Fruit fly (Drosophila melanogaster) whole organism, adult: ENCODE data around the gene CG42811.
A peak's percentile ranks its signal among the peaks of the same experiment; 100 is the strongest.

ENCODE experiments used
- CG11617 ChIP-seq: fragments of 200-800 bp; sonication (Bioruptor generic); optimal IDR thresholded peaks from 2 replicates; lab custom pipeline; 2017; ENCODE audit warnings: mild to moderate bottlenecking, missing biosample characterization, missing genetic modification reagents, missing genetic modification characterization
- CG12768 ChIP-seq: fragments of 200-800 bp; sonication (Bioruptor generic); optimal IDR thresholded peaks from 2 replicates; lab custom pipeline; 2017; ENCODE audit warnings: missing biosample characterization, missing genetic modification characterization, mild to moderate bottlenecking, moderate library complexity, missing genetic modification reagents
- CG14711 ChIP-seq: fragments of 200-800 bp; sonication (Bioruptor generic); optimal IDR thresholded peaks from 2 replicates; lab custom pipeline; 2018; ENCODE audit warnings: missing biosample characterization, mild to moderate bottlenecking, missing genetic modification characterization, moderate library complexity
- CG33017 ChIP-seq: fragments of 200-800 bp; sonication (Bioruptor generic); optimal IDR thresholded peaks from 2 replicates; lab custom pipeline; 2018; ENCODE audit warnings: missing biosample characterization, mild to moderate bottlenecking, missing genetic modification characterization, moderate library complexity
- Clk ChIP-seq: fragments of 200-800 bp; sonication (Bioruptor generic); optimal IDR thresholded peaks from 2 replicates; lab custom pipeline; 2017; ENCODE audit warnings: missing biosample characterization, missing genetic modification characterization
- Hr96 ChIP-seq: fragments of 200-800 bp; sonication (Bioruptor generic); optimal IDR thresholded peaks from 2 replicates; lab custom pipeline; 2016; ENCODE audit warnings: missing biosample characterization, missing genetic modification characterization
- cic ChIP-seq: fragments of 200-800 bp; sonication (Bioruptor generic); optimal IDR thresholded peaks from 2 replicates; lab custom pipeline; 2017; ENCODE audit warnings: missing biosample characterization, mild to moderate bottlenecking, missing genetic modification characterization, moderate library complexity
- cnc ChIP-seq, 2 experiments: fragments of >200 bp; optimal IDR thresholded peaks; 2 replicates each; lab custom pipeline; 2017
- ovo ChIP-seq: fragments of 200-800 bp; sonication (Bioruptor generic); optimal IDR thresholded peaks from 2 replicates; lab custom pipeline; 2016; ENCODE audit warnings: missing biosample characterization, missing genetic modification characterization
- pad ChIP-seq: fragments of 200-800 bp; sonication (Bioruptor generic); optimal IDR thresholded peaks from 3 replicates; lab custom pipeline; 2017; ENCODE audit warnings: missing biosample characterization, missing genetic modification characterization, mild to moderate bottlenecking, moderate library complexity, missing genetic modification reagents
- toe ChIP-seq: fragments of 200-800 bp; sonication (Bioruptor generic); optimal IDR thresholded peaks from 2 replicates; lab custom pipeline; 2016; ENCODE audit warnings: missing biosample characterization, missing genetic modification characterization

dm6 chr3R:24333182-24333808 is 33.7 kb downstream of the CG42811 start, which contains the start of the genes Rrp5 and Dis3:
- no peak for TF ChIP-seq Clk
- TF ChIP-seq ovo (GFP tag; lab: Kevin White, UChicago), result peak; percentile 16
- TF ChIP-seq cnc (optimal IDR thresholded peaks at IDR 0.05; lab: Kevin White, UChicago), result no peak
- no peak for TF ChIP-seq Hr96
- TF ChIP-seq CG12768 (GFP tag; lab: Kevin White, UChicago), result no peak
- no peak for TF ChIP-seq CG33017 (tag; lab: Kevin White, UChicago)
- TF ChIP-seq toe (GFP tag; lab: Kevin White, UChicago), result no peak
- peak; percentile 11 for TF ChIP-seq pad (GFP tag; lab: Kevin White, UChicago)
- TF ChIP-seq CG14711, result no peak
- peak; percentile 30 for TF ChIP-seq cic (GFP tag; lab: Kevin White, UChicago)
- TF ChIP-seq CG11617 (GFP tag; lab: Kevin White, UChicago), result peak; percentile 15
